Worm (Caenorhabditis elegans) whole organism, L4/young adult: ENCODE measurements around the gene grsp-3.

Experiments used
- W03F9.2 ChIP-seq: fragments of 150-350 bp; optimal IDR thresholded peaks from 2 replicates; lab custom pipeline; 2014; ENCODE audit warnings: missing biosample characterization, missing genetic modification characterization
- dao-5 ChIP-seq: sonication (generic microtip); optimal IDR thresholded peaks from 2 replicates; lab custom pipeline; 2016; ENCODE audit warnings: missing genotype, missing genetic modification characterization, moderate library complexity, missing compliant biosample characterization
- him-1 ChIP-seq: sonication (generic microtip); optimal IDR thresholded peaks from 2 replicates; lab custom pipeline; 2016; ENCODE audit warnings: missing genotype, missing genetic modification reagents, missing genetic modification characterization, missing compliant biosample characterization

DNA sequence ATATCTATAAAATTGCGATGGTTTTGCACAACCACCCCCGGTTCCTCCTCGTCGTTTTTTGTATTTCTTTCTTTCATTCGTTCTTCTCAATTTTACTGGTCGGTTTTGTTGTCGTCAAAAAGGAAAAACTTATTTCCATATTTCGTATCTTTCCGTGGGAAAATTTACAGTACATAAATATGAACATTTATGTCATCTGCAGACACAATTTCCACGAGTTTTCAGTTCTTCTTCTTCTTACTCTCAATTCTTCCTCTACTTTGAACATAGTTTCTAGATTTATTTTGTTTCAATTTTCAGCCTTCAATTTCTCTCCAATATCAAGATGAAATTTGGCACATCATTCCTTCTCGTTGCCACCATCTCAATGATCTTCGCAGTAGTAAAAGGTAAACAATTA lies 50.5 kb downstream of the grsp-3 start, which contains the start of gene Y43B11AR.1:
- TF ChIP-seq him-1 (tag; lab: Kevin White, UChicago) (no peak), W03F9.2 (no peak), dao-5 (tag; lab: Kevin White, UChicago) (no peak)
